Worm (Caenorhabditis elegans) whole organism, late embryonic: ENCODE results near the gene ptr-15.

Source experiments
- C38D4.7 ChIP-seq: fragments of 200-800 bp; sonication (Bioruptor generic); optimal IDR thresholded peaks from 2 replicates; lab custom pipeline; 2018; ENCODE audit warnings: mild to moderate bottlenecking, missing genetic modification characterization, moderate library complexity, missing compliant biosample characterization
- K09A11.1 ChIP-seq: sonication (generic microtip); optimal IDR thresholded peaks from 2 replicates; lab custom pipeline; 2017; ENCODE audit warnings: antibody characterized with exemption, mild to moderate bottlenecking, missing genetic modification characterization, missing compliant biosample characterization; ENCODE audit not compliant: insufficient read depth
- Y22D7AL.16 ChIP-seq: sonication (generic microtip); optimal IDR thresholded peaks from 2 replicates; lab custom pipeline; 2016; ENCODE audit warnings: missing genetic modification characterization, missing compliant biosample characterization
- ama-1 ChIP-seq: fragments of 150-350 bp; optimal IDR thresholded peaks from 2 replicates; lab custom pipeline; 2014
- ceh-14 ChIP-seq: sonication (generic microtip); optimal IDR thresholded peaks from 2 replicates; lab custom pipeline; 2016; ENCODE audit warnings: missing genotype, missing genetic modification characterization, missing compliant biosample characterization
- ceh-2 ChIP-seq: sonication (generic microtip); optimal IDR thresholded peaks from 2 replicates; lab custom pipeline; 2016; ENCODE audit warnings: missing genotype, missing genetic modification characterization, missing compliant biosample characterization
- ceh-22 ChIP-seq: sonication (generic microtip); optimal IDR thresholded peaks from 2 replicates; lab custom pipeline; 2017; ENCODE audit warnings: missing biosample characterization, missing genetic modification characterization
- ceh-30 ChIP-seq: fragments of 150-350 bp; optimal IDR thresholded peaks from 2 replicates; lab custom pipeline; 2014; ENCODE audit warnings: missing biosample characterization, missing genetic modification characterization
- ceh-34 ChIP-seq: sonication (generic microtip); optimal IDR thresholded peaks from 2 replicates; lab custom pipeline; 2016; ENCODE audit warnings: mild to moderate bottlenecking, missing genetic modification characterization, missing compliant biosample characterization
- ceh-48 ChIP-seq: sonication (generic microtip); optimal IDR thresholded peaks from 2 replicates; lab custom pipeline; 2016; ENCODE audit warnings: missing genetic modification characterization, inconsistent platforms, missing compliant biosample characterization
- dmd-4 ChIP-seq: sonication (generic microtip); optimal IDR thresholded peaks from 2 replicates; lab custom pipeline; 2016; ENCODE audit warnings: borderline replicate concordance, missing genetic modification characterization, missing compliant biosample characterization
- elt-4 ChIP-seq: sonication (generic microtip); optimal IDR thresholded peaks from 2 replicates; lab custom pipeline; 2016; ENCODE audit warnings: missing genetic modification characterization, missing compliant biosample characterization
- eyg-1 ChIP-seq: sonication (generic microtip); optimal IDR thresholded peaks from 2 replicates; lab custom pipeline; 2016; ENCODE audit warnings: missing genotype, missing genetic modification characterization, missing compliant biosample characterization
- fkh-10 ChIP-seq: fragments of 150-350 bp; optimal IDR thresholded peaks from 2 replicates; lab custom pipeline; 2014; ENCODE audit warnings: missing biosample characterization, missing genetic modification reagents, missing genetic modification characterization
- fkh-6 ChIP-seq: sonication (generic microtip); optimal IDR thresholded peaks from 2 replicates; lab custom pipeline; 2016; ENCODE audit warnings: missing genetic modification characterization, missing compliant biosample characterization
- gmeb-2 ChIP-seq: sonication (generic microtip); optimal IDR thresholded peaks from 2 replicates; lab custom pipeline; 2016; ENCODE audit warnings: missing genetic modification characterization, inconsistent platforms, missing compliant biosample characterization
- hlh-15 ChIP-seq: sonication (generic microtip); optimal IDR thresholded peaks from 2 replicates; lab custom pipeline; 2016; ENCODE audit warnings: missing genetic modification characterization, missing compliant biosample characterization
- hlh-30 ChIP-seq: sonication (generic microtip); optimal IDR thresholded peaks from 2 replicates; lab custom pipeline; 2017; ENCODE audit warnings: antibody characterized with exemption, missing genetic modification characterization, missing compliant biosample characterization; ENCODE audit not compliant: insufficient read depth
- hlh-8 ChIP-seq: sonication (generic microtip); optimal IDR thresholded peaks from 2 replicates; lab custom pipeline; 2016; ENCODE audit warnings: missing genotype, missing genetic modification characterization, missing compliant biosample characterization
- lim-6 ChIP-seq: sonication (generic microtip); optimal IDR thresholded peaks from 2 replicates; lab custom pipeline; 2016; ENCODE audit warnings: missing genetic modification characterization, missing compliant biosample characterization
- madf-2 ChIP-seq: sonication (generic microtip); optimal IDR thresholded peaks from 2 replicates; lab custom pipeline; 2017; ENCODE audit warnings: missing genetic modification characterization, missing compliant biosample characterization
- nhr-11 ChIP-seq: fragments of 150-350 bp; optimal IDR thresholded peaks from 2 replicates; lab custom pipeline; 2014; ENCODE audit warnings: missing biosample characterization, missing genetic modification characterization
- nhr-232 ChIP-seq: sonication (generic microtip); optimal IDR thresholded peaks from 2 replicates; lab custom pipeline; 2016; ENCODE audit warnings: missing genetic modification characterization, missing compliant biosample characterization
- odd-2 ChIP-seq: sonication (generic microtip); optimal IDR thresholded peaks from 2 replicates; lab custom pipeline; 2017; ENCODE audit warnings: antibody characterized with exemption, mild to moderate bottlenecking, missing genetic modification characterization, missing compliant biosample characterization
- pat-9 ChIP-seq: fragments of 200-800 bp; sonication (Bioruptor generic); optimal IDR thresholded peaks from 2 replicates; lab custom pipeline; 2018; ENCODE audit warnings: mild to moderate bottlenecking, missing genetic modification characterization, moderate library complexity, missing compliant biosample characterization
- pax-1 ChIP-seq: fragments of 150-350 bp; optimal IDR thresholded peaks from 2 replicates; lab custom pipeline; 2014; ENCODE audit warnings: missing biosample characterization, missing genetic modification characterization
- pha-2 ChIP-seq: sonication (generic microtip); optimal IDR thresholded peaks from 2 replicates; lab custom pipeline; 2017; ENCODE audit warnings: mild to moderate bottlenecking, missing genetic modification characterization, missing compliant biosample characterization
- pros-1 ChIP-seq: fragments of 150-350 bp; optimal IDR thresholded peaks from 2 replicates; lab custom pipeline; 2014; ENCODE audit warnings: missing biosample characterization, missing genetic modification reagents, missing genetic modification characterization
- ref-2 ChIP-seq: sonication (generic microtip); optimal IDR thresholded peaks from 2 replicates; lab custom pipeline; 2016; ENCODE audit warnings: missing genetic modification characterization, missing compliant biosample characterization
- sox-2 ChIP-seq: fragments of 200-800 bp; sonication (Bioruptor generic); IDR thresholded peaks from 2 replicates; pipeline ENCODE4 v1.3.6; 2022; ENCODE audit warnings: missing genetic modification reagents, missing genetic modification characterization, missing compliant biosample characterization
- sox-4 ChIP-seq: sonication (generic microtip); optimal IDR thresholded peaks from 2 replicates; lab custom pipeline; 2017; ENCODE audit warnings: mild to moderate bottlenecking, missing genetic modification characterization, inconsistent platforms, missing compliant biosample characterization
- ttx-3 ChIP-seq: sonication (generic microtip); optimal IDR thresholded peaks from 2 replicates; lab custom pipeline; 2016; ENCODE audit warnings: missing genetic modification reagents, missing genetic modification characterization, missing compliant biosample characterization
- unc-55 ChIP-seq: sonication (generic microtip); optimal IDR thresholded peaks from 2 replicates; lab custom pipeline; 2017; ENCODE audit warnings: missing biosample characterization, missing genetic modification reagents, missing genetic modification characterization

ptr-15 gene

ce11 chrV:6985943-6986342 lies 16.1 kb upstream of the ptr-15 start, which contains the start of gene nhr-163:
Gene nhr-163 (minus strand): TSS chrV:6986043.
- no peak for TF ChIP-seq Y22D7AL.16
- no peak for TF ChIP-seq eyg-1 (tag; lab: Kevin White, UChicago)
- TF ChIP-seq madf-2, result no peak
- TF ChIP-seq hlh-8 (tag; lab: Kevin White, UChicago), result no peak
- no peak for TF ChIP-seq fkh-6 (tag; lab: Kevin White, UChicago)
- no peak for TF ChIP-seq gmeb-2 (tag; lab: Kevin White, UChicago)
- no peak for TF ChIP-seq sox-2
- no peak for TF ChIP-seq unc-55 (GFP tag; lab: Kevin White, UChicago)
- TF ChIP-seq C38D4.7 (GFP tag; lab: Kevin White, UChicago), result no peak
- TF ChIP-seq ama-1 (lab: Kevin White, UChicago), result no peak
- TF ChIP-seq ceh-22 (tag; lab: Kevin White, UChicago), result no peak
- TF ChIP-seq hlh-15 (tag; lab: Kevin White, UChicago), result no peak
- TF ChIP-seq ceh-48 (tag; lab: Kevin White, UChicago), result no peak

DNA sequence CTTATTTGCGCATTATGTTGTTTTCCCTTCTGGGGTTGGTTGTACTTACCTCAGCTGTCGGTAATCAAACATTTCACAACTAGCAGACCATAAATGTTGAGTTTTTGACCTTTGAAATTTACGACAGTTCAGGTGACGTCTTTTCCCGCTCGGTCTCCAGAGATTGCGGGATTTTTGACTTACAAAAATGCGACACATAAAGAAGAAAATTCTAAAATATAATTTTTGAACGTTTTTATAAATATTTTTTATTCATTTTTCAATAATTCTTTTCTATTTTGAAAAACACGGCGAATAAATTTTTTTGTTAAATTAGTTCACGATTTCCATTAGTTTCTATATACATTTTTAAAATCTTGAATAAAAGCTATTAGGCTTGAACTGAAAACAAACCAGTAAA lies 13.0 kb upstream of the ptr-15 start, which contains the start of gene nhr-161:
TSS of gene nhr-161 (minus strand) at position 101 of the 400 bp plus-strand sequence.
- TF ChIP-seq unc-55 (GFP tag; lab: Kevin White, UChicago), result no peak
- TF ChIP-seq ceh-2 (tag; lab: Kevin White, UChicago), result no peak
- no peak for TF ChIP-seq K09A11.1 (tag; lab: Kevin White, UChicago)
- TF ChIP-seq elt-4 (tag; lab: Kevin White, UChicago), result no peak
- no peak for TF ChIP-seq dmd-4 (tag; lab: Kevin White, UChicago)
- no peak for TF ChIP-seq fkh-10 (GFP tag; lab: Kevin White, UChicago)
- no peak for TF ChIP-seq ceh-14 (tag; lab: Kevin White, UChicago)
- TF ChIP-seq sox-2, result no peak
- TF ChIP-seq pat-9 (tag; lab: Kevin White, UChicago), result no peak
- TF ChIP-seq, all 69 proteins: peak for 0

ce11 chrV:6979019-6979418 lies 9.2 kb upstream of the ptr-15 start, which contains the start of gene sre-12:
Gene sre-12 (minus strand): TSS chrV:6979119.
- TF ChIP-seq odd-2 (tag; lab: Kevin White, UChicago) (no peak), gmeb-2 (tag; lab: Kevin White, UChicago) (no peak), pha-2 (tag; lab: Kevin White, UChicago) (no peak), ceh-14 (tag; lab: Kevin White, UChicago) (no peak), pat-9 (tag; lab: Kevin White, UChicago) (no peak), pax-1 (tag; lab: Kevin White, UChicago) (no peak), ttx-3 (tag; lab: Kevin White, UChicago) (no peak), pros-1 (tag; lab: Kevin White, UChicago) (no peak), sox-2 (no peak), ceh-22 (tag; lab: Kevin White, UChicago) (no peak)

ce11 chrV:6976047-6976446 lies 6.2 kb upstream of the ptr-15 start, which contains the start of gene srx-16:
Gene srx-16 (plus strand): TSS chrV:6976347.
- TF ChIP-seq nhr-232 (tag; lab: Kevin White, UChicago) (no peak), K09A11.1 (tag; lab: Kevin White, UChicago) (no peak), ceh-22 (tag; lab: Kevin White, UChicago) (no peak), lim-6 (no peak), ttx-3 (tag; lab: Kevin White, UChicago) (no peak), ceh-34 (tag; lab: Kevin White, UChicago) (no peak), fkh-10 (GFP tag; lab: Kevin White, UChicago) (no peak), ceh-30 (tag; lab: Kevin White, UChicago) (no peak), hlh-30 (tag; lab: Kevin White, UChicago) (no peak), elt-4 (tag; lab: Kevin White, UChicago) (no peak), sox-4 (tag; lab: Kevin White, UChicago) (no peak), nhr-11 (tag; lab: Kevin White, UChicago) (no peak)

- TF ChIP-seq ref-2 (tag; lab: Kevin White, UChicago), result no peak
- TF ChIP-seq lim-6, result no peak
Measured at ce11 chrV:6971567-6971966, 1.8 kb upstream of the ptr-15 start, which contains the start of gene srx-59. Gene srx-59 (plus strand): TSS chrV:6971867.
